Fruit fly (Drosophila melanogaster): ENCODE measurements around the gene lili.

DNA sequence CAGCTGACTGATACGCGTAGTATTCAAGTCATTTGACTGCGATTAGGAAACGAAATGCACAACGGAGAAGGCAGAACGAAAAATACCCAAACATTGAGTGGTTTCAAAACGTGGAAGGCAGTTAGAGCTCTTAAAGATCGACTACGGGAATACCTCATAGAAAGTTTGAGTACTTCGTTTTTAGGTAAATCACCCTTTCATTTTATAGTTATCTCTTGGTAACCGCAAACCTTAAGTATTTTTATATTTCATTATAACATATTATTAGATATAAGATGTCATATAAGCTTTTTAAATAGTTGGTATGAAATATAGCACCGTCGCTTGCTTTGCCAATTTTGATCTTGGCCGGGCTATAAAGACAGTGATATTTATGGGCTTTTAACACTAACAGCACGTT is 31.3 kb upstream of the lili start:
- TF ChIP-seq pan (optimal IDR thresholded peaks at IDR 0.05), result no peak
- TF ChIP-seq Hnf4 (GFP tag; optimal IDR thresholded peaks at IDR 0.05), result no peak
- TF ChIP-seq psq (GFP tag; optimal IDR thresholded peaks at IDR 0.05), result no peak
- no peak for TF ChIP-seq rgr (GFP tag; optimal IDR thresholded peaks at IDR 0.05)
- no peak for TF ChIP-seq Abd-B (GFP tag; optimal IDR thresholded peaks at IDR 0.05)
- TF ChIP-seq ey (GFP tag; optimal IDR thresholded peaks at IDR 0.05), result no peak
- TF ChIP-seq jim (GFP tag; optimal IDR thresholded peaks at IDR 0.05), result no peak
